Fruit fly (Drosophila melanogaster): ENCODE results near the gene CG8065.

The CG8065 gene

dm6 chr3L:10223397-10223796 lies 7.9 kb downstream of the CG8065 start:
- TF ChIP-seq h (optimal IDR thresholded peaks at IDR 0.05) (no peak), insv (optimal IDR thresholded peaks at IDR 0.05) (no peak), psq (optimal IDR thresholded peaks at IDR 0.05) (no peak), Sin3A (optimal IDR thresholded peaks at IDR 0.05) (no peak), ttk (optimal IDR thresholded peaks at IDR 0.05) (no peak), Myc (optimal IDR thresholded peaks at IDR 0.05) (no peak)

DNA sequence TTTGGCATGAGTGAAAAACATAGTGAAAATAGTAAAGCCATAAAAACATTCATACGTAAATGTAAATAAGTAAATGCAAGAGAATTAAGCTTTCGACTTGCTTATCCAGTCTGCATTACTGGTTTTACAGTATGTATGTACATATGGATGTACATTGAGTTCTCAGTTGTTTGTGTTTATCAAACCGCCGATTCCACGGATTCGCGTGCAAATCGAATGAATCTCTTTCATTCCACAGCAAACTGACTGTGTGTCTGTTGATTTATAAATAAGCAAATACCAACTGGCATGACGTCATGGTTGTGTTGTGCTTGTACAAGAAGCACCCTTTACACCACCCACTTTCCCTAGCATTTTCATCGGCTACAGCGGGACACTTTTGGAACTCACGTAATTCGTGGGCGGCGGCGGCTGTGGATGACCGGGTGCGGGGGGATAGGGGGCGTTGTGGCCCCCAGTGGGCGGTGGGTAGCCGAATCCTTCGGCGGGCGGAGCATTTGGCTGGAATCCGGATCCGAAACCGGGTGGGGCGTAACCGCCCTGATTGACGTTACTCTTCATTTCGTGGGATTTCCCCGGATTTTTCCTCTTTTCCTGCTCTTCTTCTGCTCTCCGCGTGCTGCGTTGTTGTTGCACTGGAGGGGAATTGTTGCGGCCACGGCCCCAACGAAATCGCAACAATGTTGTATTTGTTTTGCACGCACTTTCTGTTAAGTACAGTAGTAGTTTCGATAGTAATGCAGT lies 9.2 kb downstream of the CG8065 start:
- no peak for TF ChIP-seq psq (optimal IDR thresholded peaks at IDR 0.05)
- no peak for TF ChIP-seq Sin3A (optimal IDR thresholded peaks at IDR 0.05)

DNA sequence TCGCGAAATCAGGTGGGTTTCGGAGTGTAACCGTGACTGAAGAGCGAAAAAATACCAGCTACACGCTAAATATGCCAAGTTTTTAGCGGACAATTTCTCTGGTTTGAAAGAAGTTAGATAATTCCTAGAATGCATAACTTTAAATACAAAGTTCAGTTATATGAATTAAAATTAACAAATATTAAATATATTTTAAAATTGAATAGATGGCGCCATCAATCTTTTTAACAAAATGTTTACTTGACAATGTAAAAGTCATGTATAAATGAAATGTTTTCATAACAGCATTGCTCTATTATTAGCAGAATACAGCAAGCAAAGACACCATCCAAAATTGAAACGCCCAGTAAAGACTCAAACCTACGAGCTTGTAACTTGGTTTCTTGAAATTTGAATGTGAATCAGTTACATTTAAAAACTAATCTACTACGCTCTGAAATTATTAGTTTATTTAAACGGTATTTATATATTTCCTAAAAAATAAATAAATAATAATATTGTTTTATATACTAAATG lies 9.8 kb downstream of the CG8065 start, which contains the start of gene scramb1:
Gene scramb1, minus strand, starts transcription at position 27 of the 516 bp plus-strand sequence.
- no peak for TF ChIP-seq ttk (optimal IDR thresholded peaks at IDR 0.05)
- TF ChIP-seq insv (optimal IDR thresholded peaks at IDR 0.05), result no peak
- TF ChIP-seq Myc (optimal IDR thresholded peaks at IDR 0.05), result no peak
- no peak for TF ChIP-seq Sin3A (optimal IDR thresholded peaks at IDR 0.05)
- TF ChIP-seq h (optimal IDR thresholded peaks at IDR 0.05), result no peak

DNA sequence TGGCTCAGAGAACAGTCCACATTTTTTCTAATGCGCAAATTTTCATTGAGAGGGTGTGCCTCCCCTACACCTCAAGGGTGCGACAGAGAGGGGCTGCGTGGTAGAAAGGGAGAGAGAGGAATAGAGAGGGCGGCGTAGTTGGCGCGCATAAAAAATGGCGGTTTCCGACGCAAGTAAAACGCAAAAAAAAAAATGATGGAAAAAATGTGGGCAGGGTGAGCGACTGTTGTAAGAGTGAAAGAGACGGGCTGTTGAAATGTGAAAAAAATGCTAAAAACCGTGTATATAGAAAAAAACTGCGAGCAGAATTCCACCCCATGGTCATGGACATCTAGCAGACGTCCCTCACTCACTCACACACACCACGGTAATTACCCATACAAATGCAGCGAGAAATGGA lies 10.6 kb downstream of the CG8065 start:
- TF ChIP-seq Myc (optimal IDR thresholded peaks at IDR 0.05), result no peak
- TF ChIP-seq ttk (optimal IDR thresholded peaks at IDR 0.05), result no peak
- no peak for TF ChIP-seq psq (optimal IDR thresholded peaks at IDR 0.05)
- TF ChIP-seq insv (optimal IDR thresholded peaks at IDR 0.05), result no peak
- no peak for TF ChIP-seq h (optimal IDR thresholded peaks at IDR 0.05)
- TF ChIP-seq Sin3A (optimal IDR thresholded peaks at IDR 0.05), result no peak

- TF ChIP-seq ttk (optimal IDR thresholded peaks at IDR 0.05), result no peak
- TF ChIP-seq psq (optimal IDR thresholded peaks at IDR 0.05), result no peak
- TF ChIP-seq Myc (optimal IDR thresholded peaks at IDR 0.05), result no peak
- TF ChIP-seq Sin3A (optimal IDR thresholded peaks at IDR 0.05), result no peak
- no peak for TF ChIP-seq insv (optimal IDR thresholded peaks at IDR 0.05)
- no peak for TF ChIP-seq h (optimal IDR thresholded peaks at IDR 0.05)
Measured at dm6 chr3L:10227094-10227493, 11.6 kb downstream of the CG8065 start.

- TF ChIP-seq Sin3A (optimal IDR thresholded peaks at IDR 0.05) (no peak), insv (optimal IDR thresholded peaks at IDR 0.05) (no peak), psq (optimal IDR thresholded peaks at IDR 0.05) (no peak), Myc (optimal IDR thresholded peaks at IDR 0.05) (no peak), ttk (optimal IDR thresholded peaks at IDR 0.05) (no peak), h (optimal IDR thresholded peaks at IDR 0.05) (no peak)
Measured at dm6 chr3L:10230542-10230941, 15.1 kb downstream of the CG8065 start.

- no peak for TF ChIP-seq Sin3A (optimal IDR thresholded peaks at IDR 0.05)
- TF ChIP-seq psq (optimal IDR thresholded peaks at IDR 0.05), result no peak
- TF ChIP-seq Myc (optimal IDR thresholded peaks at IDR 0.05), result no peak
- no peak for TF ChIP-seq insv (optimal IDR thresholded peaks at IDR 0.05)
- no peak for TF ChIP-seq ttk (optimal IDR thresholded peaks at IDR 0.05)
- TF ChIP-seq h (optimal IDR thresholded peaks at IDR 0.05), result no peak
Measured at dm6 chr3L:10233025-10233424, 17.6 kb downstream of the CG8065 start.

- TF ChIP-seq Myc (optimal IDR thresholded peaks at IDR 0.05) (no peak), psq (optimal IDR thresholded peaks at IDR 0.05) (no peak), h (optimal IDR thresholded peaks at IDR 0.05) (no peak), Sin3A (optimal IDR thresholded peaks at IDR 0.05) (no peak), ttk (optimal IDR thresholded peaks at IDR 0.05) (no peak), insv (optimal IDR thresholded peaks at IDR 0.05) (no peak)
Measured at dm6 chr3L:10238549-10238948, 23.1 kb downstream of the CG8065 start.

DNA sequence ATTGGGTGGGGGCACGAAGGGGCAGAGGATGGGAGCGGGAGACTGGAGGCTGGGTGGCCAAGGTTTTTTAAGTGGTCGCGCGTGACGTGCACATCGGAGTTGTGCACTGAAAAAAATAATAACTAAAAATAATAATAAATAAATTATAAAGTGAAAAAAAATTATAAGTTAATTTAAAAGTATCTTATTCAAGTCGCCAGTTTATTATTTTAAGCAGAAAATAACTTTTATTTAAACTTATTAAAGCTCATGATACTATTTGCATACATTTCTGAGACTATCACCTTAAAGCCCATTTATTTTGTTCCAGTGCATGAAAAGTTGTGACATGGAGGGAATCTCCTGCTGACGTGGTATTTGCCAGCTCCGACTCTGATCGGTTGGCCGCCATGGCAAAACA lies 26.8 kb downstream of the CG8065 start:
- TF ChIP-seq insv (optimal IDR thresholded peaks at IDR 0.05) (no peak), h (optimal IDR thresholded peaks at IDR 0.05) (no peak), Sin3A (optimal IDR thresholded peaks at IDR 0.05) (no peak), Myc (optimal IDR thresholded peaks at IDR 0.05) (no peak), psq (optimal IDR thresholded peaks at IDR 0.05) (no peak), ttk (optimal IDR thresholded peaks at IDR 0.05) (no peak)

dm6 chr3L:10244606-10245005 lies 29.1 kb downstream of the CG8065 start, which contains the start of gene Or67c:
TSS of gene Or67c (minus strand) at chr3L:10244706.
- TF ChIP-seq h (optimal IDR thresholded peaks at IDR 0.05) (no peak), psq (optimal IDR thresholded peaks at IDR 0.05) (no peak), insv (optimal IDR thresholded peaks at IDR 0.05) (no peak), Myc (optimal IDR thresholded peaks at IDR 0.05) (no peak), Sin3A (optimal IDR thresholded peaks at IDR 0.05) (no peak), ttk (optimal IDR thresholded peaks at IDR 0.05) (no peak)

- TF ChIP-seq h (optimal IDR thresholded peaks at IDR 0.05) (no peak), psq (optimal IDR thresholded peaks at IDR 0.05) (no peak)
Measured at dm6 chr3L:10246226-10246778, 30.8 kb downstream of the CG8065 start.

- TF ChIP-seq h (optimal IDR thresholded peaks at IDR 0.05), result no peak
Measured at dm6 chr3L:10247121-10247520, 31.7 kb downstream of the CG8065 start.

DNA sequence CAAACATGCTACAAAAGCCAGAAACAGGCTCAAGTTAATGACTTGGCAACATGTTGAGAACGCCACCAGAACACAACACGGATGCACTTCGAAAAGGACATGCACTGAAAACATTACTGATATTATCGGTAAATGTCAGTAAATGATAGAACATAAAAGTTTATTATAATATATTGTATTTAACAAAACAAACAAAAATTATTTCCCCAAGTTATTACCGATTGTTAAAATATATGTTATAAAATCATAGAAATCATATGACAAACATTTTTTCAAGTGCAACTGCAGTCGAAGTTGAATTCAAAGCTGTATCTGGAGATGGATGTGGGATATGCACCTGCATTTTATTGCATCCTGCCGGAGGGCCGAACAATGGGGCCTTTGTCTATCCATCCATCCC lies 32.1 kb downstream of the CG8065 start:
- TF ChIP-seq psq (optimal IDR thresholded peaks at IDR 0.05) (no peak), insv (optimal IDR thresholded peaks at IDR 0.05) (no peak), Myc (optimal IDR thresholded peaks at IDR 0.05) (no peak), Sin3A (optimal IDR thresholded peaks at IDR 0.05) (no peak), ttk (optimal IDR thresholded peaks at IDR 0.05) (no peak), h (optimal IDR thresholded peaks at IDR 0.05) (no peak)

Data from Kc167 (cell line).